Worm (Caenorhabditis elegans) whole organism, L4/young adult: ENCODE results near the gene F59B10.2.

Source experiments
- W03F9.2 ChIP-seq: fragments of 150-350 bp; optimal IDR thresholded peaks from 2 replicates; lab custom pipeline; 2014; ENCODE audit warnings: missing biosample characterization, missing genetic modification characterization
- dao-5 ChIP-seq: sonication (generic microtip); optimal IDR thresholded peaks from 2 replicates; lab custom pipeline; 2016; ENCODE audit warnings: missing genotype, missing genetic modification characterization, moderate library complexity, missing compliant biosample characterization
- him-1 ChIP-seq: sonication (generic microtip); optimal IDR thresholded peaks from 2 replicates; lab custom pipeline; 2016; ENCODE audit warnings: missing genotype, missing genetic modification reagents, missing genetic modification characterization, missing compliant biosample characterization

ce11 chrII:10513377-10513776 is 3.7 kb upstream of the F59B10.2 start:
- TF ChIP-seq him-1 (tag; lab: Kevin White, UChicago) (no peak), W03F9.2 (tag; lab: Kevin White, UChicago) (no peak), dao-5 (no peak)
